Worm (Caenorhabditis elegans) whole organism, L3 larva: Measurements from ENCODE around the gene R10E9.3.

Experiments
- ceh-9 ChIP-seq: sonication (generic microtip); optimal IDR thresholded peaks from 2 replicates; lab custom pipeline; 2018; ENCODE audit warnings: missing biosample characterization, missing genetic modification characterization
- nfya-1 ChIP-seq: sonication (generic microtip); optimal IDR thresholded peaks from 2 replicates; lab custom pipeline; 2017; ENCODE audit warnings: missing genetic modification characterization, mild to moderate bottlenecking, missing compliant biosample characterization, antibody characterized with exemption, moderate library complexity; ENCODE audit not compliant: insufficient read depth
- nhr-11 ChIP-seq: fragments of 150-350 bp; optimal IDR thresholded peaks from 2 replicates; lab custom pipeline; 2014; ENCODE audit warnings: missing biosample characterization, missing genetic modification characterization
- pqm-1 ChIP-seq: fragments of 150-350 bp; optimal IDR thresholded peaks from 2 replicates; lab custom pipeline; 2017; ENCODE audit warnings: missing biosample characterization, missing genetic modification characterization, inconsistent platforms
- snpc-4 ChIP-seq: fragments of 150-350 bp; optimal IDR thresholded peaks from 2 replicates; lab custom pipeline; 2014; ENCODE audit warnings: missing biosample characterization, missing genetic modification characterization
- tbx-2 ChIP-seq: sonication (generic microtip); optimal IDR thresholded peaks from 2 replicates; lab custom pipeline; 2016; ENCODE audit warnings: mild to moderate bottlenecking, missing genetic modification characterization, missing compliant biosample characterization

DNA sequence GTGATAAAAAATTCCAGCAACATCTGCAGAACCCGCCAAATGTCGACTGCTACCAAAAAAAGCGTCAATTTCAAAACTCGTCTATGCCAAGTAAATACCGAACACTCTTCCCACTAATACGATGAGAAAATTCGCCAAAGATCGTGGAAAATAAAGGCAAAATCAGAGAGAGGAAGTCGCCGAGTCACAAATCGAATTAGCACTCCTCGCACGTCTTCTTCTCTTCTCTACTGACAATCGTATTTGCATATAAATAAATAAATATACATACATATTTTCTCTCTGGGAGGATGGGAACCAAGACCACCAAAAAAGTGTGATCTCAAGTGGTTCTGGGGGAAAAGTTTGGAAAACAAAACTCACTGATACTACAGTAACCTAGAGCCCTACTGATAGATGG is 10.4 kb downstream of the R10E9.3 start:
- TF ChIP-seq snpc-4 (tag; lab: Kevin White, UChicago) (no peak), nhr-11 (tag; lab: Kevin White, UChicago) (no peak), nfya-1 (no peak), pqm-1 (tag; lab: Kevin White, UChicago) (no peak), ceh-9 (tag; lab: Kevin White, UChicago) (no peak), tbx-2 (tag; lab: Kevin White, UChicago) (no peak)
